Worm (Caenorhabditis elegans) whole organism, young adult: Measurements from ENCODE around the gene sri-25.
A peak's percentile ranks its signal among the peaks of the same experiment; 100 is the strongest.

Experiments
- C06A6.2 ChIP-seq: fragments of 200-800 bp; sonication (Bioruptor generic); conservative IDR thresholded peaks from 2 replicates; pipeline ENCODE4 v1.3.6; 2022; ENCODE audit warnings: missing genetic modification characterization, missing compliant biosample characterization
- D2030.7 ChIP-seq: fragments of 200-800 bp; sonication (Bioruptor generic); IDR thresholded peaks from 2 replicates; pipeline ENCODE4 v1.3.6; 2022; ENCODE audit warnings: missing genetic modification reagents, missing genetic modification characterization, missing compliant biosample characterization
- F10E7.11 ChIP-seq: sonication (generic microtip); optimal IDR thresholded peaks from 2 replicates; lab custom pipeline; 2017; ENCODE audit warnings: mild to moderate bottlenecking, missing genetic modification characterization, moderate library complexity, missing compliant biosample characterization
- F57A8.1 ChIP-seq: fragments of 200-800 bp; sonication (Bioruptor generic); optimal IDR thresholded peaks from 2 replicates; lab custom pipeline; 2018; ENCODE audit warnings: mild to moderate bottlenecking, missing genetic modification characterization, moderate library complexity, missing compliant biosample characterization
- F57C9.4 ChIP-seq: sonication (generic microtip); optimal IDR thresholded peaks from 2 replicates; lab custom pipeline; 2017; ENCODE audit warnings: mild to moderate bottlenecking, missing genetic modification characterization, missing compliant biosample characterization
- Y53F4B.3 ChIP-seq: fragments of 200-800 bp; sonication (Bioruptor generic); IDR thresholded peaks from 2 replicates; pipeline ENCODE4 v1.3.6; 2022; ENCODE audit warnings: missing genetic modification reagents, missing genetic modification characterization, missing compliant biosample characterization
- ZK185.1 ChIP-seq: sonication (generic microtip); optimal IDR thresholded peaks from 2 replicates; lab custom pipeline; 2016; ENCODE audit warnings: mild to moderate bottlenecking, missing genetic modification characterization, missing compliant biosample characterization; ENCODE audit not compliant: poor library complexity, severe bottlenecking
- akir-1 ChIP-seq: fragments of 200-800 bp; sonication (Bioruptor generic); optimal IDR thresholded peaks from 2 replicates; lab custom pipeline; 2018; ENCODE audit warnings: mild to moderate bottlenecking, missing genetic modification characterization, moderate library complexity, missing compliant biosample characterization
- ama-1 ChIP-seq, 3 experiments: fragments of 150-350 bp in 1 of 3; sonication (generic microtip) in 2 of 3; optimal IDR thresholded peaks; 2 replicates each; lab custom pipeline; 2014 to 2018; ENCODE audit warnings: missing biosample characterization in 2 of 3, missing genetic modification characterization in 2 of 3, missing genetic modification reagents in 2 of 3
- aptf-3 ChIP-seq: fragments of 200-800 bp; sonication (Bioruptor generic); IDR thresholded peaks from 2 replicates; pipeline ENCODE4 v1.3.6; 2022; ENCODE audit warnings: missing genetic modification characterization, missing compliant biosample characterization
- attf-3 ChIP-seq: fragments of 200-800 bp; sonication (Bioruptor generic); conservative IDR thresholded peaks from 2 replicates; pipeline ENCODE4 v1.3.6; 2022; ENCODE audit warnings: missing genetic modification reagents, missing genetic modification characterization, missing compliant biosample characterization
- attf-5 ChIP-seq: fragments of 200-800 bp; sonication (Bioruptor generic); optimal IDR thresholded peaks from 2 replicates; lab custom pipeline; 2018; ENCODE audit warnings: mild to moderate bottlenecking, missing genetic modification characterization, missing compliant biosample characterization
- attf-6 ChIP-seq: fragments of 200-800 bp; sonication (Bioruptor generic); IDR thresholded peaks from 2 replicates; pipeline ENCODE4 v1.3.6; 2022; ENCODE audit warnings: missing genetic modification reagents, missing genetic modification characterization, missing compliant biosample characterization
- bed-2 ChIP-seq: fragments of 200-800 bp; sonication (Bioruptor generic); IDR thresholded peaks from 2 replicates; pipeline ENCODE4 v1.3.6; 2022; ENCODE audit warnings: missing genetic modification reagents, missing genetic modification characterization, missing compliant biosample characterization
- cebp-1 ChIP-seq, 2 experiments: fragments of 200-800 bp in 1 of 2; sonication (Bioruptor generic) in 1 of 2; sonication (generic microtip) in 1 of 2; IDR thresholded peaks in 1 of 2; optimal IDR thresholded peaks in 1 of 2; 2 replicates each; pipeline versions ENCODE4 v1.3.6 to Lab custom; 2017 to 2022; ENCODE audit warnings: missing compliant biosample characterization in 2 of 2, missing genetic modification characterization in 2 of 2, mild to moderate bottlenecking in 1 of 2, missing genetic modification reagents in 1 of 2, moderate library complexity in 1 of 2
- ceh-100 ChIP-seq: fragments of 200-800 bp; sonication (Bioruptor generic); IDR thresholded peaks from 2 replicates; pipeline ENCODE4 v1.3.6; 2022; ENCODE audit warnings: missing genetic modification reagents, missing genetic modification characterization, missing compliant biosample characterization
- ceh-27 ChIP-seq: fragments of 200-800 bp; sonication (Bioruptor generic); optimal IDR thresholded peaks from 2 replicates; lab custom pipeline; 2018; ENCODE audit warnings: mild to moderate bottlenecking, missing genetic modification characterization, moderate library complexity, missing compliant biosample characterization
- ceh-79 ChIP-seq: sonication (generic microtip); optimal IDR thresholded peaks from 2 replicates; lab custom pipeline; 2017; ENCODE audit warnings: mild to moderate bottlenecking, missing genetic modification characterization, missing compliant biosample characterization
- die-1 ChIP-seq: sonication (generic microtip); optimal IDR thresholded peaks from 2 replicates; lab custom pipeline; 2016; ENCODE audit warnings: missing genotype, mild to moderate bottlenecking, missing genetic modification characterization, missing compliant biosample characterization
- dox-1 ChIP-seq: fragments of 200-800 bp; sonication (Bioruptor generic); IDR thresholded peaks from 2 replicates; pipeline ENCODE4 v1.3.6; 2022; ENCODE audit warnings: missing genetic modification reagents, missing genetic modification characterization, missing compliant biosample characterization
- dpl-1 ChIP-seq: fragments of 150-350 bp; optimal IDR thresholded peaks from 2 replicates; lab custom pipeline; 2014; ENCODE audit warnings: missing biosample characterization, missing genetic modification reagents, missing genetic modification characterization
- efl-1 ChIP-seq: fragments of 150-350 bp; optimal IDR thresholded peaks from 2 replicates; lab custom pipeline; 2014; ENCODE audit warnings: missing biosample characterization, missing genetic modification reagents, missing genetic modification characterization
- egrh-3 ChIP-seq: fragments of 200-800 bp; sonication (Bioruptor generic); IDR thresholded peaks from 2 replicates; pipeline ENCODE4 v1.3.6; 2022; ENCODE audit warnings: missing genetic modification reagents, missing genetic modification characterization, missing compliant biosample characterization
- ets-4 ChIP-seq: fragments of 200-800 bp; sonication (Bioruptor generic); optimal IDR thresholded peaks from 2 replicates; lab custom pipeline; 2018; ENCODE audit warnings: mild to moderate bottlenecking, missing genetic modification characterization, missing compliant biosample characterization
- hmg-1.2 ChIP-seq: fragments of 200-800 bp; sonication (Bioruptor generic); IDR thresholded peaks from 2 replicates; pipeline ENCODE4 v1.3.6; 2022; ENCODE audit warnings: missing genetic modification reagents, missing genetic modification characterization, missing compliant biosample characterization
- let-607 ChIP-seq, 2 experiments: fragments of 200-800 bp in 1 of 2; sonication (Bioruptor generic) in 1 of 2; sonication (generic microtip) in 1 of 2; optimal IDR thresholded peaks; 2 replicates each; lab custom pipeline; 2016 to 2018; ENCODE audit warnings: mild to moderate bottlenecking in 2 of 2, missing compliant biosample characterization in 2 of 2, missing genetic modification characterization in 2 of 2, moderate library complexity in 2 of 2, missing genotype in 1 of 2
- lir-1 ChIP-seq: fragments of 200-800 bp; sonication (Bioruptor generic); conservative IDR thresholded peaks from 2 replicates; pipeline ENCODE4 v1.3.6; 2022; ENCODE audit warnings: missing genetic modification reagents, missing genetic modification characterization, missing compliant biosample characterization
- lsy-27 ChIP-seq: sonication (generic microtip); optimal IDR thresholded peaks from 2 replicates; lab custom pipeline; 2017; ENCODE audit warnings: missing genetic modification characterization, mild to moderate bottlenecking, missing compliant biosample characterization, antibody characterized with exemption, missing genotype, borderline replicate concordance; ENCODE audit not compliant: insufficient read depth
- madf-10 ChIP-seq: sonication (generic microtip); optimal IDR thresholded peaks from 2 replicates; lab custom pipeline; 2016; ENCODE audit warnings: mild to moderate bottlenecking, missing genetic modification characterization, missing compliant biosample characterization
- mel-28 ChIP-seq: sonication (generic microtip); optimal IDR thresholded peaks from 2 replicates; lab custom pipeline; 2016; ENCODE audit warnings: borderline replicate concordance, mild to moderate bottlenecking, missing genetic modification characterization, missing compliant biosample characterization
- nfya-2 ChIP-seq: fragments of 200-800 bp; sonication (Bioruptor generic); IDR thresholded peaks from 2 replicates; pipeline ENCODE4 v1.3.6; 2022; ENCODE audit warnings: missing genetic modification reagents, missing genetic modification characterization, missing compliant biosample characterization
- nfyb-1 ChIP-seq: fragments of 200-800 bp; sonication (Bioruptor generic); IDR thresholded peaks from 2 replicates; pipeline ENCODE4 v1.3.6; 2022; ENCODE audit warnings: missing genetic modification reagents, missing genetic modification characterization, missing compliant biosample characterization
- nhr-80 ChIP-seq: sonication (generic microtip); optimal IDR thresholded peaks from 2 replicates; lab custom pipeline; 2016; ENCODE audit warnings: missing genetic modification characterization, missing compliant biosample characterization
- nhr-90 ChIP-seq: sonication (generic microtip); optimal IDR thresholded peaks from 2 replicates; lab custom pipeline; 2016; ENCODE audit warnings: missing genotype, mild to moderate bottlenecking, missing genetic modification characterization, missing compliant biosample characterization
- pha-4 ChIP-seq: fragments of 150-350 bp; sonication (generic microtip); optimal IDR thresholded peaks from 2 replicates; lab custom pipeline; 2014; ENCODE audit warnings: missing biosample characterization, missing genetic modification reagents, missing genetic modification characterization
- snpc-1.3 ChIP-seq: sonication (generic microtip); optimal IDR thresholded peaks from 2 replicates; lab custom pipeline; 2017; ENCODE audit warnings: missing genetic modification characterization, mild to moderate bottlenecking, missing compliant biosample characterization, antibody characterized with exemption, moderate library complexity, missing genotype, missing genetic modification reagents; ENCODE audit not compliant: insufficient read depth
- unc-62 ChIP-seq: fragments of 150-350 bp; optimal IDR thresholded peaks from 2 replicates; lab custom pipeline; 2014; ENCODE audit warnings: missing biosample characterization, missing genetic modification reagents, missing genetic modification characterization
- ztf-18 ChIP-seq: sonication (generic microtip); optimal IDR thresholded peaks from 2 replicates; lab custom pipeline; 2016; ENCODE audit warnings: missing genotype, mild to moderate bottlenecking, missing genetic modification characterization, missing compliant biosample characterization
- ztf-25 ChIP-seq: fragments of 200-800 bp; sonication (Bioruptor generic); IDR thresholded peaks from 2 replicates; pipeline ENCODE4 v1.3.6; 2022; ENCODE audit warnings: missing genetic modification reagents, missing genetic modification characterization, missing compliant biosample characterization
- ztf-26 ChIP-seq: sonication (generic microtip); optimal IDR thresholded peaks from 2 replicates; lab custom pipeline; 2017; ENCODE audit warnings: missing genetic modification characterization, missing compliant biosample characterization

Gene sri-25

ce11 chrV:15190903-15191302, 25.9 kb upstream of the sri-25 start, which contains the start of gene Y75B12B.11 (continued):
- TF ChIP-seq egrh-3 (peak; percentile 78), pha-4 (tag; lab: Kevin White, UChicago) (no peak), ztf-18 (tag; lab: Kevin White, UChicago) (peak; percentile 86), die-1 (tag; lab: Kevin White, UChicago) (peak; percentile 98), lsy-27 (tag; lab: Kevin White, UChicago) (peak; percentile 83), C06A6.2 (GFP tag; lab: Robert Waterston, UW) (peak; percentile 80), ceh-100 (GFP tag; lab: Robert Waterston, UW) (peak; percentile 85), aptf-3 (GFP tag; lab: Robert Waterston, UW) (peak; percentile 96), madf-10 (tag; lab: Kevin White, UChicago) (peak; percentile 87)

- no peak for TF ChIP-seq attf-6
- TF ChIP-seq aptf-3 (GFP tag; lab: Robert Waterston, UW), result no peak
- no peak for TF ChIP-seq lsy-27 (tag; lab: Kevin White, UChicago)
- TF ChIP-seq ama-1 (optimal IDR thresholded peaks at IDR 0.05; lab: Kevin White, UChicago), result no peak
- TF ChIP-seq ama-1 (GFP tag; optimal IDR thresholded peaks at IDR 0.05; lab: Kevin White, UChicago), result no peak
- no peak for TF ChIP-seq hmg-1.2 (GFP tag; lab: Robert Waterston, UW)
- TF ChIP-seq F57A8.1, result no peak
- no peak for TF ChIP-seq nfya-2 (GFP tag; lab: Robert Waterston, UW)
- TF ChIP-seq nhr-90, result no peak
- TF ChIP-seq dox-1 (GFP tag; lab: Robert Waterston, UW), result no peak
- no peak for TF ChIP-seq akir-1 (GFP tag; lab: Kevin White, UChicago)
- TF ChIP-seq ceh-79 (tag; lab: Kevin White, UChicago), result no peak
- no peak for TF ChIP-seq bed-2 (GFP tag; lab: Robert Waterston, UW)
- TF ChIP-seq F10E7.11 (tag; lab: Kevin White, UChicago), result no peak
- TF ChIP-seq ztf-26, result no peak
- no peak for TF ChIP-seq ztf-25
- no peak for TF ChIP-seq efl-1 (GFP tag; lab: Kevin White, UChicago)
- no peak for TF ChIP-seq ceh-100 (GFP tag; lab: Robert Waterston, UW)
- no peak for TF ChIP-seq madf-10 (tag; lab: Kevin White, UChicago)
- no peak for TF ChIP-seq ZK185.1
- no peak for TF ChIP-seq ztf-18 (tag; lab: Kevin White, UChicago)
- TF ChIP-seq, all 124 proteins: peak for 0
Measured at ce11 chrV:15191971-15192370, 24.8 kb upstream of the sri-25 start.

ce11 chrV:15192377-15192776, 24.4 kb upstream of the sri-25 start, which contains the start of gene plc-2:
Gene plc-2 (plus strand): TSS chrV:15192572.
- TF ChIP-seq cebp-1 (GFP tag; IDR thresholded peaks at IDR 0.05; lab: Robert Waterston, UW) (no peak), cebp-1 (tag; optimal IDR thresholded peaks at IDR 0.05; lab: Kevin White, UChicago) (peak; percentile 14), snpc-1.3 (tag; lab: Kevin White, UChicago) (no peak), hmg-1.2 (GFP tag; lab: Robert Waterston, UW) (peak; percentile 11; the same call in 1 of the 2 replicates), nfyb-1 (GFP tag; lab: Robert Waterston, UW) (0 out of 2 replicates have a peak, but pooled peaks have one; percentile 44), nhr-90 (peak; percentile 21), unc-62 (GFP tag; lab: Kevin White, UChicago) (no peak), D2030.7 (GFP tag; lab: Robert Waterston, UW) (no peak), ceh-27 (GFP tag; lab: Kevin White, UChicago) (no peak), lir-1 (GFP tag; lab: Robert Waterston, UW) (no peak), dpl-1 (GFP tag; lab: Kevin White, UChicago) (no peak), mel-28 (no peak), Y53F4B.3 (GFP tag; lab: Robert Waterston, UW) (no peak), F57C9.4 (tag; lab: Kevin White, UChicago) (no peak), let-607 (tag; optimal IDR thresholded peaks at IDR 0.05; lab: Kevin White, UChicago) (peak; percentile 12 to 14), attf-3 (GFP tag; lab: Robert Waterston, UW) (no peak), attf-5 (peak; percentile 5), nhr-80 (tag; lab: Kevin White, UChicago) (peak; percentile 80), ets-4 (GFP tag; lab: Kevin White, UChicago) (peak; percentile 25)
